Fruit fly (Drosophila melanogaster) whole organism, embryonic: Measurements from ENCODE around the gene CG6142.
A peak's percentile ranks its signal among the peaks of the same experiment; 100 is the strongest.

Experiments used
- Blimp-1 ChIP-seq: fragments of 200-800 bp; sonication (Bioruptor generic); optimal IDR thresholded peaks from 3 replicates; lab custom pipeline; 2018; ENCODE audit warnings: missing biosample characterization, missing genetic modification characterization, mild to moderate bottlenecking, moderate library complexity, missing genetic modification reagents
- CG1647 ChIP-seq: fragments of 200-800 bp; sonication (Bioruptor generic); optimal IDR thresholded peaks from 3 replicates; lab custom pipeline; 2016; ENCODE audit warnings: missing biosample characterization, missing genetic modification characterization
- CG16779 ChIP-seq: fragments of 200-800 bp; sonication (Bioruptor generic); IDR thresholded peaks from 2 replicates; pipeline ENCODE4 v1.3.6; 2022; ENCODE audit warnings: missing biosample characterization, missing genetic modification characterization
- CG31441 ChIP-seq: fragments of 200-800 bp; sonication (Bioruptor generic); IDR thresholded peaks from 2 replicates; pipeline ENCODE4 v1.3.6; 2022; ENCODE audit warnings: missing biosample characterization, missing genetic modification characterization
- CG32532 ChIP-seq: fragments of 200-800 bp; sonication (Bioruptor generic); IDR thresholded peaks from 2 replicates; pipeline ENCODE4 v1.3.6; 2022; ENCODE audit warnings: missing biosample characterization, missing genetic modification characterization
- Rfx ChIP-seq: fragments of 200-800 bp; sonication (Bioruptor generic); IDR thresholded peaks from 2 replicates; pipeline ENCODE4 v1.3.6; 2022; ENCODE audit warnings: missing biosample characterization, missing genetic modification characterization
- br ChIP-seq: fragments of >200 bp; optimal IDR thresholded peaks from 2 replicates; lab custom pipeline; 2017
- cad ChIP-seq: fragments of >200 bp; optimal IDR thresholded peaks from 2 replicates; lab custom pipeline; 2017; ENCODE audit warnings: missing biosample characterization, missing genetic modification characterization
- h ChIP-seq: fragments of >200 bp; optimal IDR thresholded peaks from 2 replicates; lab custom pipeline; 2017

- TF ChIP-seq Blimp-1 (GFP tag; lab: Kevin White, UChicago) = peak; percentile 71
- no peak for TF ChIP-seq h
- no peak for TF ChIP-seq cad (GFP tag; lab: Kevin White, UChicago)
- TF ChIP-seq br (lab: Kevin White, UChicago) = no peak
- TF ChIP-seq CG31441 (GFP tag; lab: Robert Waterston, UW) = peak; percentile 90
- no peak for TF ChIP-seq CG16779 (GFP tag; lab: Robert Waterston, UW)
- TF ChIP-seq CG1647 (GFP tag; lab: Kevin White, UChicago) = no peak
- no peak for TF ChIP-seq Rfx (GFP tag; lab: Robert Waterston, UW)
- TF ChIP-seq CG32532 (GFP tag; lab: Robert Waterston, UW) = peak; percentile 56
Measured at dm6 chr3R:26098502-26099210, 34.3 kb upstream of the CG6142 start, which contains the start of gene dysf.
